Fruit fly (Drosophila melanogaster): Measurements from ENCODE around the gene CG7953.

CG7953 gene

dm6 chr2L:13804561-13805067 is 43.1 kb upstream of the CG7953 start:
- TF ChIP-seq CG16779 (tag; optimal IDR thresholded peaks at IDR 0.05) = no peak
- no peak for TF ChIP-seq Smox (GFP tag; optimal IDR thresholded peaks at IDR 0.05)
- TF ChIP-seq CG8119 (GFP tag; IDR thresholded peaks at IDR 0.05) = no peak
- no peak for TF ChIP-seq Sox102F (GFP tag; optimal IDR thresholded peaks at IDR 0.05)
- TF ChIP-seq CG15336 (GFP tag; IDR thresholded peaks at IDR 0.05) = no peak
- no peak for TF ChIP-seq lz (GFP tag; optimal IDR thresholded peaks at IDR 0.05)
- TF ChIP-seq CG10631 (GFP tag; optimal IDR thresholded peaks at IDR 0.05) = no peak
- no peak for TF ChIP-seq Hr39 (GFP tag; optimal IDR thresholded peaks at IDR 0.05)
- no peak for TF ChIP-seq CG32006 (GFP tag; optimal IDR thresholded peaks at IDR 0.05)
- TF ChIP-seq ss (GFP tag; optimal IDR thresholded peaks at IDR 0.05) = peak; percentile 44 to 75
- TF ChIP-seq CG9139 (GFP tag; optimal IDR thresholded peaks at IDR 0.05) = peak; percentile 24
- no peak for TF ChIP-seq dac (GFP tag; optimal IDR thresholded peaks at IDR 0.05)
- no peak for TF ChIP-seq Eip93F (GFP tag; optimal IDR thresholded peaks at IDR 0.05)
- TF ChIP-seq CG7368 (GFP tag; optimal IDR thresholded peaks at IDR 0.05) = no peak
- TF ChIP-seq dsx (GFP tag; optimal IDR thresholded peaks at IDR 0.05; ENCODE audit: poor library complexity, severe bottlenecking) = peak; percentile 20
- TF ChIP-seq CG34406 (GFP tag; optimal IDR thresholded peaks at IDR 0.05) = no peak
- no peak for TF ChIP-seq acj6 (GFP tag; optimal IDR thresholded peaks at IDR 0.05)
- TF ChIP-seq CG31627 (GFP tag; optimal IDR thresholded peaks at IDR 0.05) = no peak
- peak; percentile 6 for TF ChIP-seq vri (GFP tag; optimal IDR thresholded peaks at IDR 0.05)
- no peak for TF ChIP-seq fd85E (GFP tag; optimal IDR thresholded peaks at IDR 0.05)
- TF ChIP-seq salr (GFP tag; optimal IDR thresholded peaks at IDR 0.05) = no peak
- peak; percentile 71 for TF ChIP-seq CG1621 (tag; optimal IDR thresholded peaks at IDR 0.05)
- TF ChIP-seq Eip78C (GFP tag) = peak; percentile 53
- TF ChIP-seq Lpt (GFP tag; optimal IDR thresholded peaks at IDR 0.05) = peak; percentile 7
- peak; percentile 15 for TF ChIP-seq esn (GFP tag; optimal IDR thresholded peaks at IDR 0.05)
- TF ChIP-seq eg (GFP tag; IDR thresholded peaks at IDR 0.05) = peak; percentile 42; the same call in 1 of the 3 replicates
- no peak for TF ChIP-seq Hr4 (GFP tag; optimal IDR thresholded peaks at IDR 0.05)
- TF ChIP-seq CG11762 (GFP tag; optimal IDR thresholded peaks at IDR 0.05; ENCODE audit: insufficient read depth) = no peak
- peak; percentile 13 for TF ChIP-seq achi (GFP tag; optimal IDR thresholded peaks at IDR 0.05)
- TF ChIP-seq CG11294 (GFP tag; IDR thresholded peaks at IDR 0.05) = no peak
- TF ChIP-seq Gug (GFP tag; IDR thresholded peaks at IDR 0.05) = no peak
- no peak for TF ChIP-seq Blimp-1 (GFP tag; optimal IDR thresholded peaks at IDR 0.05)
- TF ChIP-seq svp (GFP tag) = peak; percentile 80
- no peak for TF ChIP-seq topi (GFP tag; optimal IDR thresholded peaks at IDR 0.05)
- no peak for TF ChIP-seq CG6792 (GFP tag; optimal IDR thresholded peaks at IDR 0.05)
- TF ChIP-seq CG10669 (GFP tag; optimal IDR thresholded peaks at IDR 0.05) = peak; percentile 13
- no peak for TF ChIP-seq CG8632 (GFP tag; optimal IDR thresholded peaks at IDR 0.05)
- TF ChIP-seq CG6854 (GFP tag; optimal IDR thresholded peaks at IDR 0.05) = no peak
- TF ChIP-seq CG6808 (GFP tag; optimal IDR thresholded peaks at IDR 0.05) = peak; percentile 21

DNA sequence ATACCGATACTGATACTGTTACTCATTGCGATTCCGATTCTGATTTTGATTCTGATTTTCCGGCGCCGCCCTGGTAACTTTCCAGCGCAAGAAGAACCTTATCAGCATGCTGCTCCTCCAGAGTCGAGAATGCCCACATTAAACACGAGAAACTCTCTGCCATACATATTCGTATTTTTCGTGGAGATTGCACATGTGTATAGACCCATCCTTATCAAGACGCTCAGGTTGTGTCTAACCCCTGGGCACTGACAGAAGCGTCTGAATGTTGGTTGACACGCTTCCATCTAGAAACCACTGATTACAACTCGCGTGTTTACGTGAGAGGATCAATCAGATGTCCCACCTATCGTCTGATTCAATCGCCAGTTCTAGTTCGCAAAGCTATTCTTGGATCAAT is 42.6 kb upstream of the CG7953 start:
- TF ChIP-seq Met (GFP tag; optimal IDR thresholded peaks at IDR 0.05) (no peak), CG7368 (GFP tag; optimal IDR thresholded peaks at IDR 0.05) (no peak), CG11762 (GFP tag; optimal IDR thresholded peaks at IDR 0.05; ENCODE audit: insufficient read depth) (no peak), CG6163 (GFP tag; IDR thresholded peaks at IDR 0.05) (no peak), CG6792 (GFP tag; optimal IDR thresholded peaks at IDR 0.05) (no peak), CG6808 (GFP tag; optimal IDR thresholded peaks at IDR 0.05) (no peak), svp (GFP tag) (peak; percentile 94)

Data from whole organism, prepupa.